Fruit fly (Drosophila melanogaster): Measurements from ENCODE around the gene CG31917.

dm6 chr2L:5000287-5000871, 10.3 kb downstream of the CG31917 start:
- TF ChIP-seq foxo (GFP tag; optimal IDR thresholded peaks at IDR 0.05) = peak; percentile 52 to 88
- TF ChIP-seq pan (optimal IDR thresholded peaks at IDR 0.05) = no peak
- TF ChIP-seq Mio (GFP tag; optimal IDR thresholded peaks at IDR 0.05) = peak; percentile 6
- no peak for TF ChIP-seq dl (GFP tag; optimal IDR thresholded peaks at IDR 0.05; ENCODE audit: insufficient read depth in 1 of 2, partially characterized antibody in 2 of 2)
- TF ChIP-seq CG9705 (GFP tag; optimal IDR thresholded peaks at IDR 0.05) = peak; percentile 76
- TF ChIP-seq Rel (GFP tag; optimal IDR thresholded peaks at IDR 0.05) = peak; percentile 63
- TF ChIP-seq Rel (tag; optimal IDR thresholded peaks at IDR 0.05) = peak; percentile 62
- TF ChIP-seq Abd-B (GFP tag; optimal IDR thresholded peaks at IDR 0.05) = no peak

Data from whole organism, wandering third instar larva.